Fruit fly (Drosophila melanogaster): ENCODE results near the gene PTPMT1.
A peak's percentile ranks its signal among the peaks of the same experiment; 100 is the strongest.

Gene PTPMT1

DNA sequence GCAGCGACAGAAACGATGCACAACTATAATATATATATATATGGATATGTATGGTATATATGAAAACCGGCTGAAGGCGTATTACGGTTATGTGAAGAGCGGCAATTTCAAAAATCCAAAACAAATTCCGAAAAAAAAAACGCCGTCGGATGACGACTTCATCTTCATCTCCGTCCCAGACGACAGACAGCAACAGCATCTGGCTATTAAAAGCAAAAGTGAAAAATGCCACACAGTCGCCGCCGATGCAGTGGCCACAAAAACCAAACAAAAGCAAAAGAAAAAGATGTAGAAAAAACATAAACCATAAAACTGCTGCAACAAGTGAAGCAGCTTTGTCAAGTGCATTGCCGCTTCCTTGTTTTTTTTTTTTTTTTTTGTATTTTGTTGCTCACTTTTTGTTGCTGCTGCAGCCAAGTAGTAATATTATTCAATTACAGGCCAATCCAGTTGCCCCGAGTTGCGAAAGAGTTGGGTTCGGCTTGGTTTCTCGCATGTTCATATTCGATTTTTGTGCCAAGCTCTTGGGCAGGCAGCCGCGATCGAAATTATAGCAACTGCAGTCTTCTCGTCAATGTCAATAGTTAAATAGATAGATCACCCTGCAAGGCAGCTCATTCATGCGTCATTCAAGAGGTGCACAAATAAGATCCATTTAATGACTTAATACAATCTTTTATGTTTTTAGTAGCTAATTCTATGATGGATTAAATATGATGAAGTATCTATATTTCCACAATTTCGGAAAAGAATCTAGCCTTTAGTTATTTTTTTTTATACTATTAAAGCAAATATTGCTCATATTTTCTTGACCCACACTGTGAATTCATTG, 23.4 kb upstream of the PTPMT1 start (continued):
- TF ChIP-seq CG1529 (GFP tag; optimal IDR thresholded peaks at IDR 0.05) (no peak), slbo (GFP tag; IDR thresholded peaks at IDR 0.05) (no peak), CG6254 (GFP tag; optimal IDR thresholded peaks at IDR 0.05) (peak; percentile 23), CG8478 (optimal IDR thresholded peaks at IDR 0.05) (no peak), Hr51 (GFP tag; optimal IDR thresholded peaks at IDR 0.05) (peak in 1 of 2 experiments; percentile 48), CG7839 (tag; optimal IDR thresholded peaks at IDR 0.05) (peak; percentile 14), CG9797 (GFP tag; optimal IDR thresholded peaks at IDR 0.05) (no peak), ken (GFP tag; IDR thresholded peaks at IDR 0.05) (no peak), unpg (GFP tag; optimal IDR thresholded peaks at IDR 0.05) (peak; percentile 23), CG7357 (GFP tag; IDR thresholded peaks at IDR 0.05) (no peak), inv (GFP tag; IDR thresholded peaks at IDR 0.05; ENCODE audit: partially characterized antibody) (no peak), exex (tag; optimal IDR thresholded peaks at IDR 0.05) (no peak), mam (GFP tag; optimal IDR thresholded peaks at IDR 0.05) (no peak), CG4617 (GFP tag; optimal IDR thresholded peaks at IDR 0.05; ENCODE audit: borderline replicate concordance) (no peak), tll (GFP tag; optimal IDR thresholded peaks at IDR 0.05) (no peak), GATAe (GFP tag; conservative IDR thresholded peaks at IDR 0.05) (no peak), bsh (GFP tag; optimal IDR thresholded peaks at IDR 0.05) (peak in 1 of 2 experiments; percentile 7), CG10147 (GFP tag; optimal IDR thresholded peaks at IDR 0.05) (no peak), Sox102F (GFP tag; optimal IDR thresholded peaks at IDR 0.05) (peak; percentile 48), D19A (tag; optimal IDR thresholded peaks at IDR 0.05) (no peak), Nf-YB (GFP tag; optimal IDR thresholded peaks at IDR 0.05) (no peak), CG11695 (GFP tag; IDR thresholded peaks at IDR 0.05) (peak; percentile 13; the same call in 1 of the 3 replicates), CG3847 (GFP tag; IDR thresholded peaks at IDR 0.05) (no peak), Dip3 (GFP tag; optimal IDR thresholded peaks at IDR 0.05) (no peak), CG12942 (GFP tag; optimal IDR thresholded peaks at IDR 0.05) (no peak), nerfin-1 (tag; optimal IDR thresholded peaks at IDR 0.05) (no peak), cwo (GFP tag; optimal IDR thresholded peaks at IDR 0.05) (no peak), jing (GFP tag; optimal IDR thresholded peaks at IDR 0.05) (no peak), lola (GFP tag; optimal IDR thresholded peaks at IDR 0.05) (no peak), CG9215 (GFP tag; IDR thresholded peaks at IDR 0.05) (no peak), CG11456 (GFP tag; IDR thresholded peaks at IDR 0.05) (no peak), gro (GFP tag; optimal IDR thresholded peaks at IDR 0.05) (no peak), CG7786 (GFP tag; optimal IDR thresholded peaks at IDR 0.05) (no peak), nmo (GFP tag; optimal IDR thresholded peaks at IDR 0.05) (no peak), NfI (GFP tag; optimal IDR thresholded peaks at IDR 0.05) (no peak), CG7745 (tag; optimal IDR thresholded peaks at IDR 0.05) (no peak), CG17612 (GFP tag; IDR thresholded peaks at IDR 0.05) (no peak), Bdp1 (GFP tag; optimal IDR thresholded peaks at IDR 0.05) (no peak), Trl (optimal IDR thresholded peaks at IDR 0.05) (no peak), Trl (GFP tag; optimal IDR thresholded peaks at IDR 0.05) (no peak), CG10462 (GFP tag; optimal IDR thresholded peaks at IDR 0.05) (no peak), Neu2 (GFP tag; optimal IDR thresholded peaks at IDR 0.05; ENCODE audit: borderline replicate concordance) (no peak), HmgZ (tag; optimal IDR thresholded peaks at IDR 0.05) (no peak), grn (GFP tag; optimal IDR thresholded peaks at IDR 0.05) (no peak), CG14667 (GFP tag; IDR thresholded peaks at IDR 0.05) (no peak), ham (GFP tag; IDR thresholded peaks at IDR 0.05) (no peak), Jarid2 (GFP tag; optimal IDR thresholded peaks at IDR 0.05) (no peak), Fer1 (GFP tag; optimal IDR thresholded peaks at IDR 0.05) (no peak), HLHmδ (GFP tag; optimal IDR thresholded peaks at IDR 0.05) (no peak)
